Worm (Caenorhabditis elegans): ENCODE data around the gene M04G7.1.

DNA sequence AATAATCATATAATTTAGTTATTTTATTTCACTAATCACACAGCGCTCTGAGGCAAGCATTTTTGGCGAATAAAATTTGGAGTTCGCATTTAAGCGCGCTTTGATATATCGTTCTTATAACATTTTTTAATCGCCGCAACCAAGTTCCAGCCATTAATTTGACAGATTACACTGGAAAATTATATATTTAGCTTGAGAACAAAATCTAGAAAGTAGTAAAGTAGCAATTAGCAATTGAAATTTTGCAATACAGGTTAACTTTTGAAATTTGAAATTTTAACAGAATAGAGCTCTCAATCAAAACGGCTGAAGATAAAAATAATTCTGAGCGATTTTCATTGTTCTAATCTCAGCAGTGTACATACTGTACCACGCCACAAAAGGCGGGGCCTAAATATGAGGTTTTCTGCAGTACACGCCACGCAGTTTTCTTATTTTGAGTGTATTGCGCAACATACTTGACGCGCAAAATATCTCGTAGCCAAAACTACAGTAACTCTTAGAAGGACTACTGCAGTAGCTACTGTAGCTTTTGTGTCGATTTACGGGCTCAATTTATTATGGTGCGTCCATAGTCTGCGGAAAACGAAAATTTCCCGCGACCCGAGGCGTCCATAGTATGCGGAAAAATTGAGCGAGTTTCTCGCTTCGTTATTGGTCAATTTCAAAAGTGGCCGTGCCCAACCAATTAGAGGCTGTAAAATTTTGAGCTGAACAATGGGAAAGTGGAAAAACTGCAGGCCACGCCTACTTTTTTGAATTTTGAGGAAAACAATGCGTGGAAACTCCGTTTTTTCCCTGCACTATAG is 28.3 kb upstream of the M04G7.1 start:
- TF ChIP-seq flt-1 (GFP tag; IDR thresholded peaks at IDR 0.05) (no peak), hmbx-1 (tag; optimal IDR thresholded peaks at IDR 0.05) (no peak), tra-4 (tag; optimal IDR thresholded peaks at IDR 0.05) (no peak), ama-1 (optimal IDR thresholded peaks at IDR 0.05) (no peak), pes-1 (GFP tag; IDR thresholded peaks at IDR 0.05) (0 out of 2 replicates have a peak, but pooled peaks have one; percentile 17), scrt-1 (GFP tag; IDR thresholded peaks at IDR 0.05) (no peak), aly-1 (tag; optimal IDR thresholded peaks at IDR 0.05) (no peak), tbx-37 (GFP tag; conservative IDR thresholded peaks at IDR 0.05) (no peak), ets-7 (tag; optimal IDR thresholded peaks at IDR 0.05) (no peak)
